Worm (Caenorhabditis elegans) whole organism, early embryonic: ENCODE measurements around the gene C04G6.11.
"Not testable (repeated sequence)": the region's sequence is repeated elsewhere in the genome, so short reads cannot be mapped to it uniquely, and the experiment has no call there.

Experiments
- ama-1 ChIP-seq: fragments of 150-350 bp; optimal IDR thresholded peaks from 2 replicates; lab custom pipeline; 2014
- ets-7 ChIP-seq: sonication (generic microtip); optimal IDR thresholded peaks from 2 replicates; lab custom pipeline; 2016; ENCODE audit warnings: missing genotype, missing genetic modification characterization, missing compliant biosample characterization
- flt-1 ChIP-seq: fragments of 200-800 bp; sonication (Bioruptor generic); IDR thresholded peaks from 2 replicates; pipeline ENCODE4 v1.3.6; 2022; ENCODE audit warnings: missing genetic modification characterization, missing compliant biosample characterization
- hnd-1 ChIP-seq: sonication (generic microtip); optimal IDR thresholded peaks from 2 replicates; lab custom pipeline; 2016; ENCODE audit warnings: missing genetic modification characterization, missing compliant biosample characterization
- pes-1 ChIP-seq: fragments of 200-800 bp; sonication (Bioruptor generic); IDR thresholded peaks from 2 replicates; pipeline ENCODE4 v1.3.6; 2022; ENCODE audit warnings: missing genetic modification reagents, missing genetic modification characterization, missing compliant biosample characterization
- tbx-37 ChIP-seq: fragments of 200-800 bp; sonication (Bioruptor generic); conservative IDR thresholded peaks from 2 replicates; pipeline ENCODE4 v1.3.6; 2022; ENCODE audit warnings: missing genetic modification reagents, missing genetic modification characterization, missing compliant biosample characterization

DNA sequence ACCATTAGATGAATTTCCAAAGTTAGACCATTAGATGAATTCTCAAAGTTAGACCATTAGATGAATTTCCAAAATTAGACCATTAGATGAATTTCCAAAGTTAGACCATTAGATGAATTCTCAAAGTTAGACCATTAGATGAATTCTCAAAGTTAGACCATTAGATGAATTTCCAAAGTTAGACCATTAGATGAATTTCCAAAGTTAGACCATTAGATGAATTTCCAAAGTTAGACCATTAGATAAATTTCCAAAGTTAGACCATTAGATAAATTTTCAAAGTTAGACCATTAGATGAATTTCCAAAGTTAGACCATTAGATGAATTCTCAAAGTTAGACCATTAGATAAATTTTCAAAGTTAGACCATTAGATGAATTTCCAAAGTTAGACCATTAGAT is 6.2 kb downstream of the C04G6.11 start:
- not testable (repeated sequence) for TF ChIP-seq ets-7 (tag; lab: Kevin White, UChicago); hnd-1 (tag; lab: Kevin White, UChicago); flt-1 (GFP tag; lab: Robert Waterston, UW); ama-1 (lab: Kevin White, UChicago); pes-1 (GFP tag; lab: Robert Waterston, UW)
- peak; percentile 90 for TF ChIP-seq tbx-37 (GFP tag; lab: Robert Waterston, UW)
